Worm (Caenorhabditis elegans): ENCODE data around the gene ZK809.9.
A peak's percentile ranks its signal among the peaks of the same experiment; 100 is the strongest.

Gene ZK809.9

ce11 chrIV:11655370-11655769 is 9.7 kb upstream of the ZK809.9 start, which contains the start of gene ent-1:
Gene ent-1 (minus strand): TSS chrIV:11655470.
- TF ChIP-seq T23F11.4 (GFP tag; optimal IDR thresholded peaks at IDR 0.05) (no peak), zip-5 (tag; optimal IDR thresholded peaks at IDR 0.05) (no peak), nfya-1 (tag; optimal IDR thresholded peaks at IDR 0.05) (no peak), ztf-16 (tag; optimal IDR thresholded peaks at IDR 0.05) (no peak), odd-2 (tag; optimal IDR thresholded peaks at IDR 0.05) (no peak), ceh-18 (tag; optimal IDR thresholded peaks at IDR 0.05) (no peak), rnt-1 (tag; optimal IDR thresholded peaks at IDR 0.05) (no peak), tbx-7 (tag; optimal IDR thresholded peaks at IDR 0.05) (no peak), fkh-10 (GFP tag; optimal IDR thresholded peaks at IDR 0.05) (no peak), ceh-45 (GFP tag; IDR thresholded peaks at IDR 0.05) (no peak), fax-1 (tag; optimal IDR thresholded peaks at IDR 0.05) (no peak), ceh-9 (tag; optimal IDR thresholded peaks at IDR 0.05) (no peak)

DNA sequence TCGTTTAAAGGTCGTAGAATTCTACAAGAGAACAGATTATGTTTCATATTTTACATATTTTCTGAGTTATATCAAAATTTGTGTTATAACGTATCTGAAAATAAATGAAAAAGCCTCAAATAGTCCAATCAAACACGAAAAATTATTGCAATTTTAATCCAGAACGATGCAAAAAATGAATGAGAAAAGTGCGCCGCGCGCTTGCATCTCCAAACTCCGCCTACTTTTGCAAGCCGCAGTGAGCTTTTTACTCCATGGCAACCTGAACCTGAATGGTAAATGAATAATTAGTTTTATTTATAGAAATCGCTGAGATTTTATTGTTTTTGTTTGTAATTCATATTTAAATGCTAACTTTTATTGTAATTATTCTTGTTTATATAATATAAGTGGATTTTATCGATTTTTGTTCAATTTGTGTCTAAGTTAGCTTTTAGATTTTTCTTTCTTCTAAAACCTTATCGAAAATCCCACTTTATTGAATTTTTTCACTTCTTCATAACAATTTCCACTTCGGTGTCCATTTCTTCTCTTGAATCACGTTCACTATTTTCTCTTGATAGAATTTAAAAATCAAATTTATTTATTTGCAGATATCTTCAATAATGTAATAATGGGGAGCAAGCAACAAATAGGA is 8.8 kb upstream of the ZK809.9 start, which contains the start of gene ZK809.5:
Gene ZK809.5, plus strand, starts transcription at position 587 of the 637 bp plus-strand sequence.
- TF ChIP-seq nfya-1 (tag; optimal IDR thresholded peaks at IDR 0.05): peak; percentile 12
- peak; percentile 9 for TF ChIP-seq elt-2 (tag; optimal IDR thresholded peaks at IDR 0.05)
- TF ChIP-seq dve-1 (tag; optimal IDR thresholded peaks at IDR 0.05): no peak

- TF ChIP-seq C38D4.7 (GFP tag; optimal IDR thresholded peaks at IDR 0.05) (no peak), eyg-1 (tag; optimal IDR thresholded peaks at IDR 0.05) (no peak), ceh-22 (tag; optimal IDR thresholded peaks at IDR 0.05) (no peak), dve-1 (tag; optimal IDR thresholded peaks at IDR 0.05) (no peak), ceh-48 (tag; optimal IDR thresholded peaks at IDR 0.05) (no peak), hlh-6 (tag; optimal IDR thresholded peaks at IDR 0.05) (no peak), pax-1 (tag; optimal IDR thresholded peaks at IDR 0.05) (no peak), fkh-10 (GFP tag; optimal IDR thresholded peaks at IDR 0.05) (no peak), ceh-24 (tag; optimal IDR thresholded peaks at IDR 0.05) (no peak), ttx-3 (tag; optimal IDR thresholded peaks at IDR 0.05) (no peak), ceh-18 (tag; optimal IDR thresholded peaks at IDR 0.05) (no peak)
Observed at ce11 chrIV:11659794-11660312, 5.3 kb upstream of the ZK809.9 start, which contains the start of gene ZK792.1. Gene ZK792.1 (plus strand): TSS chrIV:11659844.

ce11 chrIV:11668001-11668400 is 2.9 kb downstream of the ZK809.9 start, which contains the start of gene atg-4.2:
Gene atg-4.2 (plus strand): TSS chrIV:11668024.
- TF ChIP-seq pag-3 (tag; optimal IDR thresholded peaks at IDR 0.05; ENCODE audit: borderline replicate concordance) (no peak), pha-2 (tag; optimal IDR thresholded peaks at IDR 0.05) (no peak), hlh-6 (tag; optimal IDR thresholded peaks at IDR 0.05) (no peak), ceh-22 (tag; optimal IDR thresholded peaks at IDR 0.05) (no peak), ceh-30 (tag; optimal IDR thresholded peaks at IDR 0.05) (no peak), elt-2 (tag; optimal IDR thresholded peaks at IDR 0.05) (no peak), C38D4.7 (GFP tag; optimal IDR thresholded peaks at IDR 0.05) (no peak), hlh-30 (tag; optimal IDR thresholded peaks at IDR 0.05; ENCODE audit: insufficient read depth) (no peak), mec-3 (tag; optimal IDR thresholded peaks at IDR 0.05; ENCODE audit: borderline replicate concordance) (no peak), ceh-31 (tag; optimal IDR thresholded peaks at IDR 0.05) (no peak), madf-2 (tag; optimal IDR thresholded peaks at IDR 0.05) (no peak), ceh-9 (tag; optimal IDR thresholded peaks at IDR 0.05) (no peak), ceh-48 (tag; optimal IDR thresholded peaks at IDR 0.05) (no peak), K02D7.2 (tag; optimal IDR thresholded peaks at IDR 0.05) (no peak), ceh-45 (GFP tag; IDR thresholded peaks at IDR 0.05) (no peak), ref-2 (tag; optimal IDR thresholded peaks at IDR 0.05) (no peak), hlh-13 (GFP tag; optimal IDR thresholded peaks at IDR 0.05) (no peak), syd-9 (tag; optimal IDR thresholded peaks at IDR 0.05) (no peak), tbx-7 (tag; optimal IDR thresholded peaks at IDR 0.05) (no peak)

All from whole organism, late embryonic.